Fruit fly (Drosophila melanogaster): ENCODE measurements around the gene CG8319.

The CG8319 gene

DNA sequence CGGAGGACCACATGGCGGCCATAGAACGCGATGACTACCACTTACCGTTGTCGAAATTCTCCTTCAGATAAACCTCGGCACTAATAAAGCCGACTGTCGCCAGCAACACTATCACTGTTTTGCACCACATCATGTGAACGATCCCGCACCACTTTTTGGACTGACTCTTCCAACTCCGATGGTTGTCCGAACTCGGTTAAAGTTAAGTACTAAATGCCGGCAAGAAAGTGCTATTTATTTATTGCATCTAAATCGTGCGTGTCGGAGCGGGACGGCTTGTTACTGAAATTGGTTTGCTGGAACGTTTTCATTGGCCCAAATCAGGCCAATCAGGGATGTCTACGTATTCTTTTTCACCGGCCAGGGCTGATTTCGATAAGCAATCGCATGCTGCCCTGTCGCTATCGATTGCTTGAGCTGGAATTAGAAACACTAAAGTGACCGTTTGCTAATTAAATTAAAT lies 3.5 kb downstream of the CG8319 start, which contains the start of gene Calr:
Gene Calr, minus strand, starts transcription at position 219 of the 463 bp plus-strand sequence.
- TF ChIP-seq noc (tag; optimal IDR thresholded peaks at IDR 0.05) = peak; percentile 50

DNA sequence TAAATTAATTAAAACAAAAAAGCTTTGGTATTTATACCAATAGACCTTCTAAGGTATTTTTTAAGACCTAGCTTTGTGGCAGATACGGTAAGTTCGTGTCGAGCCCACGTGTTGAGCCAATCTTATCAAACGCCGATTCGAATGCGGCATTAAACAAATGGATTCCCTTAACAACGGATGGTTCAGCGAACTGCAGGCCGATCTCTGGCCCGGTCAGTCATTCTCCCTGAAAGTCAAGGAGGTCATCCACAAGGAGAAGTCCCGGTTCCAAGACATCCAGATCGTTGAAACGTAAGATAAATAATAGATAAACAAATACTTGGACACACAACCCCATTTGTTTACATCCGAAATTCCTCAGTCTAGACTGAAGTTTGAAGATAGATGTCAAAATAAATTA lies 4.4 kb downstream of the CG8319 start, which contains the start of gene SpdS:
Gene SpdS, plus strand, starts transcription at position 78 of the 400 bp plus-strand sequence.
- no peak for TF ChIP-seq noc (tag; optimal IDR thresholded peaks at IDR 0.05)

DNA sequence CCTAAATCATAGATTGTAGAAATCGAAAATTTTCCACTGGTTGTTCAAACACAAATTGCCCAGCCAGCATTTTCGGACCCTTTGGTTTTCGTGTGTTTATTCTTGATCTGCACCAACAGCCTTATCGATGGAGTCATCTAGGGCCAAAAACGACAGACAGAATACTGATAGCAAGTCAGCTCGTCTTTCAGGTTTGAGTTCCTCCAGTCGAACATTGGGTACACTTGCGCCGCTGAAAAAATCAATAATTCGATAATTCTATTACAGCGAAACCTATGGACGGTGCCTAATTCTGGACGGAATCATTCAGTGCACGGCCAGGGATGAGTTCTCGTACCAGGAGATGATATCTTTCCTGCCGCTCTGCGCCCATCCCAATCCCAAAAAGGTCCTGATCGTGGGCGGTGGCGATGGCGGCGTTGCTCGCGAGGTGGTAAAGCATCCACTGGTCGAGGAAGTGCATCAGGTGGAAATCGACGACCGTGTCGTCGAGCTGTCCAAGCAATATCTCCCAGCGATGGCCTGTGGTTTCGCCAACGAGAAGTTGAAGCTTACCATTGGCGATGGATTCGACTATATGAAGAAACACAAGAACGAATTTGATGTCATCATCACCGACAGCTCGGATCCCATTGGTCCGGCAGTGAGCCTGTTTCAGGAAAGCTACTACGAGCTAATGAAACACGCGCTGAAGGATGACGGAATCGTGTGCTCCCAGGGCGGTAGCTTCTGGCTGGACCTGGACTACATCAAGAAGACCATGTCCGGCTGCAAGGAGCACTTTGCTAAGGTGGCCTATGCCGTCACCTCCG lies 5.2 kb downstream of the CG8319 start:
- no peak for TF ChIP-seq noc (tag; optimal IDR thresholded peaks at IDR 0.05)

DNA sequence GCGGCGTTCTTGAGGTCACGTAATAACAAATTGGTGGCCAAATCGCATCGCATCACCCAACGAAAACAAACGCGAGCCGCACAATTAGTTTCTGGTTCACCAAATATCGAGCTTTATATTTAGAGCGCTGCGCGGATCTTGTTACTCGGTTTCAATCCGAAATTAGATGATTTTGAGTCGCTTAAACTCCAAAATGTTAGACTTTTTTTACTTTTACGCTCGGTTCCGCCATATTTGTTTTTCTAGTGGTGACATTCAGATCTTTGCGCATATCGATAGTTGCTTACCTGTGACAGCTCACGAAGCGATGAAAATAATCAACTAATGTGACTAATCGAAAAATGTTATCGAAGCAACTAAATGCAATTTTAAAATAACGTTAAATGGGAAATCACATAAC lies 10.2 kb downstream of the CG8319 start, which contains the start of gene Scm:
Gene Scm, minus strand, starts transcription at position 251 of the 400 bp plus-strand sequence.
- no peak for TF ChIP-seq noc (tag; optimal IDR thresholded peaks at IDR 0.05)

DNA sequence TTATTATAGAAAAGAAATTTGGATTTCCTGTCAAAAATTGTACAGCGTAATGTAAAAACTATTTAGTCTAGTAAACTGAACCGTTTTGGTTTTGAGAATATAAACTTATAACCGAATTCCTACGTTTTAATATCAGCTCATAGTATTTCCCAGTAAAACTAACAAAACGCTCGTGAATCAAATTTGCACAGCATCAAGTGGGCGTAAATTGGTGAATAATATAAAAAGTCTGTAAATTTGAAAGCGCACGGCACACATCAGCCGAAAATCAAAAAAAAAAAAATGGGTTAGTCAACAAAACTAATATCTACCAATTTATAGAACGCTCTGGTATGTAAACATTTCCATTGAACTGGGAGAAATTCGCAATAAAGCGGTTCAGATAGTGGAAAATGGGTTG lies 10.8 kb downstream of the CG8319 start, which contains the start of gene Dh44:
Gene Dh44, plus strand, starts transcription at position 301 of the 400 bp plus-strand sequence.
- no peak for TF ChIP-seq noc (tag; optimal IDR thresholded peaks at IDR 0.05)

DNA sequence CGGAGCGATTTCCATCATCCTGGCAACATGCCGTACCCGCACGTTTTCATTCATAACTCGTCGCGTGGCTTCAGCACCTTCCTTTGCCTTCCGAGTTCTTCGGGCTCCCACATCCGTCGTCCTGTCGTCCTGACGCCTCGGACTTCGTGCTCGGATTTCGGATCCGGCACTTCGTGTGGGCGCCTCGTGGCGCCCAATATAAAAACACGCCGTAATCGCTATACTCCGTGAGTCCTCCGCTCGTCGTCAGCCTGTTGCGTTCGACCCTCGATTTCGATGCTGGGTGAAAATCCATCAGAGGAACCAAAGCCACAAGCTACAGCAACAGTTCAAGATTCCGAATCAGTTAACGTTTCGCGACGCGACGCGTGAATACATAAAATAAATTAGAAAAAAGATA lies 13.2 kb downstream of the CG8319 start:
- no peak for TF ChIP-seq noc (tag; optimal IDR thresholded peaks at IDR 0.05)

DNA sequence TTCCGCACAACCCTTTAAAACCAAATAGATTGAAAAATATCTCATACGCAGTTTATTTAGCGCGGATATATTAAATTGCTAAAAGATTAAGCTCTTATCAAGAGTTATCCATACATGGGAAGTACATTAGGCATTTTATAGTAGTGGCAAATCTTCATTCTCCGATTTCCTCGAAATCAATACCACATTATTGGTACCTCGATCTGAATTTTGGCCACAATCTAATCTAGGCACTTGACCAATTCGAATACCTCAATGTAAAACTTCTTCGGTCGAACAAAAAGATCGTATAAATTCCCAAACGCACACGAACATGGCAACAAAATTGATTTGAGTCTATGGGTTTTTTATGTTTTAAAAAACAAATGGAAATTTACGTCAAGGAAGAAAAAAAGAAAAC lies 16.9 kb downstream of the CG8319 start:
- TF ChIP-seq noc (tag; optimal IDR thresholded peaks at IDR 0.05) = no peak

DNA sequence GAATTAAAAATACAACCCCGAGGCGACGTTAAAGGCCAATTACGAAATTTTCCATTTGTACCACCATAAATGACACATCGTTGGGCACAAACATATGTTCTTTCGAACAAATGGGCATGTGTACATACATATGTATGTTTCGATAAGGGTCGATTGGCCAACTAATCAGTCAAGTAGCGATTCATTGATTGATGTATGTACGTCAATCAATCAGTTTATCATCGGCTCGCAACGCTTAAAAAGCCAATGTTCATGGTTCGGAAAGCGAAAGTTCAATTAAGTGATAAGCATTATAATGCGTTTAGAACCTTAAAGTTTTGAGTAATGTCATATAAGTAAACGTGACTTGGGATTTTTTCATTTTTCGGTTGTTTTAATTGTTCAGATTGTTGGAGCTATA lies 17.5 kb downstream of the CG8319 start:
- no peak for TF ChIP-seq noc (tag; optimal IDR thresholded peaks at IDR 0.05)

DNA sequence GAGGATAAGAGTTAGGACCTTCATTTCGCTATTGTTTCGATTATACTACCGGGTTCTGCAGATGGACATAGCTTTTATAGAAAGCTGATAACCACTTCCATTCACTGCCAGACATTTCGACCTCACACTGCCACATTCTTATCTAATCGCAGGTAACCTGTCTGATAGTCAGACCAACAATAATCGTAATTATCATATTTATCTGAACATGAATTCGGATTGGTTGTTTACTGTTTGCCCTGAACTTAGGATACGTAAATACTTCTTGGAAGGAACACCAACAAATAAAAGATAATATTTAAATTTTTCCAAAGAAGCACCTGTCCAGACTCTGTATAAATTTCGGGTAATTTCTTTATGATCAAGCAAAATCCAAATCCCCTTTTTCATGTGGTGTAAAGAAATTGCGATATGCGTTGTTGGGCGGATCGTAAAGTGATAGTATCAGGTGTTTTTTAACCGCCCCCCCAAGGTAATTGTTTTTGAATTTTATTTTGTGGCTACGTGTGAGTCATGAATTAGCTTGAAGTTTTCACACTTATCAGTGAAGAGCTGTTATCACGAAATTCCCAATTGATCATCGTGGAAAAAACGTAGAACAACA lies 19.1 kb downstream of the CG8319 start, which contains the start of gene Fst:
Gene Fst, minus strand, starts transcription at position 51 of the 604 bp plus-strand sequence.
- peak; percentile 68 for TF ChIP-seq noc (tag; optimal IDR thresholded peaks at IDR 0.05)

DNA sequence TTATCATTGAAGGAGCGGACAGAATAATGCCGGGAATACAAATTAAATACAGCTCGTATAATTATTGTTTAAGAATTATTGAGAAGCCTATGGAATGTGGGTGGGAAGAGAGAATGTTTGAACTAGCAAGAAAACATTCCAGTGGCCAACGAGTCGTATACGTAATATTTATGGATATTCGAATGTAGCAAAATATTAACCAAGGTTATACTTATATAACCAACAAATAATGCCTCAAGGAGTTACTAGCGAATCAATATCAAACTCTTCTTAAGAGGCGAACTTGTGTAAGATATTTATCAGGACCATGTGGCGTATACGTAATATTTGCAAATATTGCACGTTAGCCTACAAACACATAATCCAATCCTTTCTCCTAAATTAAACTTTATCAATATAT lies 38.3 kb downstream of the CG8319 start:
- no peak for TF ChIP-seq noc (tag; optimal IDR thresholded peaks at IDR 0.05)

DNA sequence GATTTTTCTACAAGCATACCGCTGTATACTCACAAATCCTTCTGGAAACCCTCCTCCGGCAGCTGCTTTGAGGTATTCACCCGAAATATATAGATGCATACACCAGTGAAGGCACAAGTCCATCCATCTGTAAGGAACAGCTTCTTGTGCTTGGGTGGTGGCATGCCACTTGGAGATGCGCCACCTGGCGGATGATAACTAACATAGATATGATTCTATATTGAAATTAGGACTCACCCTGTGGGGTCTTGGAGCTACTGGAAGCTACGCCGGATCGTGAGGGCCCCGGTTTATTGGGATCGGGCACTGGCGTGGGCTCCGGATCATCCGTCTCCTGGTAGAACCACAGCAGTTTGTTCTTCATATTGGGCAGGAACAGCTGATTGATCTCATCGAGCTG lies 46.1 kb downstream of the CG8319 start:
- no peak for TF ChIP-seq noc (tag; optimal IDR thresholded peaks at IDR 0.05)

DNA sequence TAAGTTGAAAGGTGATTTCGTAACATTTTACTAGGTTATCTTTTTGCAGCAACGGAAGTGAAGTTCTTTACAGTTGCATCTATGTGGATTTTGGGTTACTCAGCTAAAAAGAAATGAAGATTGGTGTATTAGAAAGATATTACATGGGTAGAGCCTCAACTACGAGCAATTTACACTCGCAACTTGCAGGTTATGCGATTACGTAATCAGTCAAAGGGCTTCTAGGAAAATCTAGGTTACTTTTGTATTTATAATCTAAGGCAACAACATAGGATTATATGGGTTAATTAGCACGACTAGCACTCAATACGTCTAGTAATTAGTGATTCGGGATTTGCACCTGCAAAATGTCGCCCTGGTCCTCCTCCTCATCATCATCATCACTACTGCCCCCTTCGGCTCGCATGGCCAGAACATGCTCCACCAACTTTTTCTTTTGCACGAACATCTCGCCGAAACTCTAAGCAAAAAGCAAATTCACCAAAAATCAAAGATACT lies 47.1 kb downstream of the CG8319 start, which contains the start of gene Dhc1:
Gene Dhc1, minus strand, starts transcription at position 448 of the 498 bp plus-strand sequence.
- no peak for TF ChIP-seq noc (tag; optimal IDR thresholded peaks at IDR 0.05)

DNA sequence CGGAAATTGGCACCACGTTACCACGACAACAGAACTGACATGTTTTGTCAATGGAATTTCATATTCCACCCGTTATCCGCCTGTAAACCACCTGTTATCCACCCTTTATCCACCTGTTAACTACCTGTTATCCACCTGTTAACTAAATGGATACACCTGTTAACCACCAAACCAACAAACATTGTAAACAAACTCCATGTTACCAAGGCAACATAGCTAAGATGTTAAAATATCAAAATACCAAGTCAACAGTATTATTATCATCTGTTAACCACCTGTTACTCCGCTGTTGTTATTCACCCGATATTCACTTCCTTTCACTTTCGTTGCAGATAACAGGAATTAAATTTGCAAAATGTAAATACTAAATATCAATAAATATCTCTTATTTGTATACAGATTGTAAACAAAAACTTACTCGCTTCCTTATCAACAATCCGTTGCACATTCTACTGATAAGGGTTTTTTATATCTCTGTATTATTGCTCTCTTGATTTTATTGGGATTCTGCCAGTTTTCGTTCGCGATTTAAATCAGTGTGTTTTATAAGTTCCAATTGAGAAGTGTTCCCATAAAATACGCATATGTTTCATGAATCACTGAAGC lies 48.0 kb downstream of the CG8319 start, which contains the start of gene Nepl12:
Gene Nepl12, plus strand, starts transcription at position 556 of the 606 bp plus-strand sequence.
- no peak for TF ChIP-seq noc (tag; optimal IDR thresholded peaks at IDR 0.05)

DNA sequence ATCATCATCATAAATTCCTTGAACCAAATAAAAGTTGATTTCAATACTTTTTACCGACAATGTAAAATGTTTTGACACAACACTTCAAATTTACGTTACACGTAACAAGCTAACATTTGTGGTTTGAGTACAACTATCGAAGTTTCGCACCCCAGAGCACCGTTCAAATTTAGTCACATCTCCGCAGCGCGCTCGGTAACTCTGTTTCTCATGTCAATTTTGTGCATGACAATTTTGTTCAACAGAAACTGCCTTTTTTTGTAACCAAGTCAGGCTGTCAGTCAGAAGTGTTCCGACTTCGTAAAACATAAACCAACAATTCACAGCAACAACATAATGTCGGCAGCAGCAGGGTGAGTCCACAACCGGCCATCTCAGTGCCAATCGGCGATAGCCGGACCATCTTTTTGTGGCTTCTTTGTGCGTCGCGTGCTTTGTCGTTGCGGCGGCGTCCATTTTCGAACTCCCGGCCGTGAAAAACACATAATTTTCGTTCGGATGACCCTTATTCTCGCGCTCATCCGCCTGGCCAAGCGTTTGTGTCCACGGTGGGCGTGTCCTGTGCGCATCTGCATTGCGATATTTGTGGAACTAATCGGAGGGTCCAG lies 50.7 kb downstream of the CG8319 start, which contains the start of gene p23:
Gene p23, plus strand, starts transcription at position 194 of the 608 bp plus-strand sequence.
- TF ChIP-seq noc (tag; optimal IDR thresholded peaks at IDR 0.05) = no peak

Data from whole organism, larva.